Fruit fly (Drosophila melanogaster): ENCODE data around the gene CG33647.

- TF ChIP-seq N (GFP tag; optimal IDR thresholded peaks at IDR 0.05) (no peak), dsf (GFP tag; optimal IDR thresholded peaks at IDR 0.05; ENCODE audit: borderline replicate concordance) (no peak), pan (optimal IDR thresholded peaks at IDR 0.05) (no peak), Mio (GFP tag; optimal IDR thresholded peaks at IDR 0.05) (no peak), fru (GFP tag; optimal IDR thresholded peaks at IDR 0.05) (no peak), foxo (GFP tag; optimal IDR thresholded peaks at IDR 0.05) (no peak), CG32264 (GFP tag; optimal IDR thresholded peaks at IDR 0.05) (no peak), psq (GFP tag; optimal IDR thresholded peaks at IDR 0.05) (no peak), Dfd (GFP tag; optimal IDR thresholded peaks at IDR 0.05) (no peak), brk (GFP tag; optimal IDR thresholded peaks at IDR 0.05) (no peak), Sp1 (GFP tag; optimal IDR thresholded peaks at IDR 0.05) (no peak)
These were observed 19.8 kb upstream of the CG33647 start for dm6 chr3L:19216377-19216776.

Measured in whole organism, wandering third instar larva.